Fruit fly (Drosophila melanogaster): ENCODE measurements around the gene CG1677.

CG1677 gene

DNA sequence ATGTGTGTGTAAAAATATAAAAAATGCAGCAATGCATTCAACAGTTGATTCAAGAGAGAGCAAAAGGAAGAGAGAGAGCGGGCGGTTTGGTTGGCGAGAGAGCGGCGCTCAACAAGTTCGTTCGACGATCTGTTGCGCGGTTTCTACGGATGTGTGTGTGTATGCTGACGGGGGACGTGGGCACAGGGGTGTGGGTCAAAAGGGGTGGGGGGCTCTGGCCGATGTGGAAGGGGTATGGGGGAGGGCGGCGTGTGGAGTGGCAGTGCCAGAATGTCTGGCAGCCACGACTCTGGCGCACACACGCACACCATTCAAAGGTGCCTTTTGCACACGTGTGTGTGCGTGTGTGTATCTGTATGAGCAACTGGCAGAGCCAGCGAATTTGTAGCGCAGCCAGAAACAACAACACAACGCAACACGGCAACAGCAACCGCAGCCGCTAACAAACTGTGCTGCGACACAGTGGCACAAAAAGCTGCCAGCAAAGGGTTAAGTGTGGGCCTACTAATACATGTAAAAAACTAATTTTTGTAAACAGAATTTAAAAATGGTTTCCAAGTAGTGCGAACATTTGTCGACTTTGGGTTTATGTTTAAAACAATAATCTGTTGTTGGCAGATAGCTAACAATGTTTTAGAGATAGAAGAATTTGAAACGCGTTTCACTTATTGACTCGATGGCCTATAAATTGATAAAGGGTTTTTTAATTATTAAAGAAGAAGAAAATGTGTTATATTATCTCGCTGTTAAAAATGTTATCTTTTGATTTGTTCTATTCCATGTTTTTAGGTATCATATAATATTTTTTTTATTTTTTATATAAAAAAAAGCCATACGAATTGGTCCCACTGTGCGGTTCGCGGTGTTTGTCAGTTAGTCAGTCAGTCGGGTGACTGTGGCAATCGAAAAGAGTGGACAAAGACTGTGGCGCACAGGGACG lies 98.8 kb downstream of the CG1677 start:
- TF ChIP-seq Hr78 (GFP tag; optimal IDR thresholded peaks at IDR 0.05) (no peak), GATAd (GFP tag; optimal IDR thresholded peaks at IDR 0.05) (no peak), Abd-B (GFP tag; optimal IDR thresholded peaks at IDR 0.05) (no peak), Dfd (GFP tag; optimal IDR thresholded peaks at IDR 0.05) (peak; percentile 59), sage (GFP tag; optimal IDR thresholded peaks at IDR 0.05) (peak; percentile 16), brk (GFP tag; optimal IDR thresholded peaks at IDR 0.05) (no peak), OdsH (GFP tag; optimal IDR thresholded peaks at IDR 0.05) (peak; percentile 72), Hnf4 (GFP tag; optimal IDR thresholded peaks at IDR 0.05) (peak; percentile 54), h (GFP tag; optimal IDR thresholded peaks at IDR 0.05) (peak; percentile 66), br (GFP tag; optimal IDR thresholded peaks at IDR 0.05) (peak; percentile 64), tai (GFP tag; optimal IDR thresholded peaks at IDR 0.05) (no peak), Dif (GFP tag; optimal IDR thresholded peaks at IDR 0.05; ENCODE audit: partially characterized antibody) (peak; percentile 74), sv (GFP tag; optimal IDR thresholded peaks at IDR 0.05) (peak; percentile 89), foxo (GFP tag; optimal IDR thresholded peaks at IDR 0.05) (peak in 1 of 2 experiments; percentile 72), Sp1 (GFP tag; optimal IDR thresholded peaks at IDR 0.05) (peak; percentile 93), usp (GFP tag; optimal IDR thresholded peaks at IDR 0.05) (no peak), Hr83 (GFP tag; optimal IDR thresholded peaks at IDR 0.05; ENCODE audit: poor library complexity, severe bottlenecking) (no peak), psq (GFP tag; optimal IDR thresholded peaks at IDR 0.05) (peak; percentile 78), dmrt93B (GFP tag; optimal IDR thresholded peaks at IDR 0.05) (peak; percentile 95), dl (GFP tag; optimal IDR thresholded peaks at IDR 0.05; ENCODE audit: insufficient read depth in 1 of 2, partially characterized antibody in 2 of 2) (peak; percentile 80 to 89), fru (GFP tag; optimal IDR thresholded peaks at IDR 0.05) (peak; percentile 77), CG32264 (GFP tag; optimal IDR thresholded peaks at IDR 0.05) (peak; percentile 71), Jra (GFP tag; optimal IDR thresholded peaks at IDR 0.05) (no peak), CrebA (GFP tag; optimal IDR thresholded peaks at IDR 0.05; ENCODE audit: borderline replicate concordance) (no peak), HLH106 (tag; optimal IDR thresholded peaks at IDR 0.05) (peak; percentile 93), Vsx2 (GFP tag; optimal IDR thresholded peaks at IDR 0.05; ENCODE audit: partially characterized antibody) (peak; percentile 27), jim (GFP tag; optimal IDR thresholded peaks at IDR 0.05) (no peak), N (GFP tag; optimal IDR thresholded peaks at IDR 0.05) (peak; percentile 79), ey (GFP tag; optimal IDR thresholded peaks at IDR 0.05) (peak; percentile 56), woc (GFP tag; optimal IDR thresholded peaks at IDR 0.05) (peak; percentile 26), Rel (GFP tag; optimal IDR thresholded peaks at IDR 0.05) (peak; percentile 12), Rel (tag; optimal IDR thresholded peaks at IDR 0.05) (peak; percentile 27), lola (GFP tag; optimal IDR thresholded peaks at IDR 0.05) (no peak), Mio (GFP tag; optimal IDR thresholded peaks at IDR 0.05) (no peak), Myc (optimal IDR thresholded peaks at IDR 0.05) (no peak), CG9705 (GFP tag; optimal IDR thresholded peaks at IDR 0.05) (peak; percentile 67), pan (optimal IDR thresholded peaks at IDR 0.05) (no peak), rgr (GFP tag; optimal IDR thresholded peaks at IDR 0.05) (peak; percentile 79), dsf (GFP tag; optimal IDR thresholded peaks at IDR 0.05; ENCODE audit: borderline replicate concordance) (no peak)

DNA sequence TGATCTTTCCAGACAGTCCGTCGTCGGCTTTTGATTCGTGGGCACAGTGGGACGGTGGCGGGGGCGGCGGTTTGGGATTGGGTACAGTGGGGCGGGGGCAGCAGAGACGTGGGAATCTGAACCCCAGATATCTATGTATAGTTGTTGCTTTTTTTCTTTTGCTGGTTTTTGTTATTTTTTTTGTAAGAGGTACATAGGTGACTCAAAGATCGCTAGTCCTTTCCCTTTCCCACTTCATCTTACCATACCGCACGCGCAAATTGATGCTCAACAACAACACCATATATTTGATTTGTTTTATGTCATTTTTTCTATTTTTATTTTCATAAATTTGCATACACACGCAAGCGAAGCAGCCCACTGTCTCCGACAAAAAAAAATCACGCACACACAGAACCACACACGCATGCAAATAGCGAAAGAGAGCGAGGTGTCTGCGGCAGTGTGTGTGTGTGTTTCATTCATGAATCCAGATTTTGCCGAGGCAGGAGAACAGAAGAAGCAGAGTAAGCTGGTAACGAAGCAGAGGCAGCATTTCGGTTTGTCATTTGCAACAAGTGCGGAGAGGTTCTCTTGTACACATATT lies 99.8 kb downstream of the CG1677 start:
- TF ChIP-seq Mio (GFP tag; optimal IDR thresholded peaks at IDR 0.05) (no peak), dmrt93B (GFP tag; optimal IDR thresholded peaks at IDR 0.05) (peak; percentile 87), Dif (GFP tag; optimal IDR thresholded peaks at IDR 0.05; ENCODE audit: partially characterized antibody) (no peak), h (GFP tag; optimal IDR thresholded peaks at IDR 0.05) (peak; percentile 73), brk (GFP tag; optimal IDR thresholded peaks at IDR 0.05) (no peak), pan (optimal IDR thresholded peaks at IDR 0.05) (no peak), rgr (GFP tag; optimal IDR thresholded peaks at IDR 0.05) (peak; percentile 78), Sp1 (GFP tag; optimal IDR thresholded peaks at IDR 0.05) (peak; percentile 82), N (GFP tag; optimal IDR thresholded peaks at IDR 0.05) (peak; percentile 5), fru (GFP tag; optimal IDR thresholded peaks at IDR 0.05) (peak; percentile 77), Hr83 (GFP tag; optimal IDR thresholded peaks at IDR 0.05; ENCODE audit: poor library complexity, severe bottlenecking) (no peak), Hnf4 (GFP tag; optimal IDR thresholded peaks at IDR 0.05) (peak; percentile 10), OdsH (GFP tag; optimal IDR thresholded peaks at IDR 0.05) (peak; percentile 69), jim (GFP tag; optimal IDR thresholded peaks at IDR 0.05) (no peak), Myc (optimal IDR thresholded peaks at IDR 0.05) (no peak), CG9705 (GFP tag; optimal IDR thresholded peaks at IDR 0.05) (peak; percentile 63), CG32264 (GFP tag; optimal IDR thresholded peaks at IDR 0.05) (peak; percentile 35), dsf (GFP tag; optimal IDR thresholded peaks at IDR 0.05; ENCODE audit: borderline replicate concordance) (no peak), Jra (GFP tag; optimal IDR thresholded peaks at IDR 0.05) (peak; percentile 5), CrebA (GFP tag; optimal IDR thresholded peaks at IDR 0.05; ENCODE audit: borderline replicate concordance) (peak; percentile 38), Rel (GFP tag; optimal IDR thresholded peaks at IDR 0.05) (no peak), Rel (tag; optimal IDR thresholded peaks at IDR 0.05) (peak; percentile 41), foxo (GFP tag; optimal IDR thresholded peaks at IDR 0.05) (peak in 1 of 2 experiments; percentile 90), lola (GFP tag; optimal IDR thresholded peaks at IDR 0.05) (no peak), tai (GFP tag; optimal IDR thresholded peaks at IDR 0.05) (no peak), HLH106 (tag; optimal IDR thresholded peaks at IDR 0.05) (peak; percentile 84), Dfd (GFP tag; optimal IDR thresholded peaks at IDR 0.05) (peak; percentile 21), Abd-B (GFP tag; optimal IDR thresholded peaks at IDR 0.05) (no peak), Hr78 (GFP tag; optimal IDR thresholded peaks at IDR 0.05) (no peak), ey (GFP tag; optimal IDR thresholded peaks at IDR 0.05) (peak; percentile 66), dl (GFP tag; optimal IDR thresholded peaks at IDR 0.05; ENCODE audit: insufficient read depth in 1 of 2, partially characterized antibody in 2 of 2) (peak in 1 of 2 experiments; percentile 13), br (GFP tag; optimal IDR thresholded peaks at IDR 0.05) (peak; percentile 50), sage (GFP tag; optimal IDR thresholded peaks at IDR 0.05) (no peak), psq (GFP tag; optimal IDR thresholded peaks at IDR 0.05) (peak; percentile 65), sv (GFP tag; optimal IDR thresholded peaks at IDR 0.05) (no peak), usp (GFP tag; optimal IDR thresholded peaks at IDR 0.05) (no peak), woc (GFP tag; optimal IDR thresholded peaks at IDR 0.05) (peak; percentile 40), Vsx2 (GFP tag; optimal IDR thresholded peaks at IDR 0.05; ENCODE audit: partially characterized antibody) (no peak)

Measured in whole organism, wandering third instar larva.